Fruit fly (Drosophila melanogaster): ENCODE results near the gene ko.

The ko gene

dm6 chr3L:21049417-21049914 lies 81.5 kb downstream of the ko start (continued):
- no peak for TF ChIP-seq CG6654 (GFP tag; optimal IDR thresholded peaks at IDR 0.05)
- no peak for TF ChIP-seq lmd (GFP tag; IDR thresholded peaks at IDR 0.05)
- no peak for TF ChIP-seq vfl (GFP tag; optimal IDR thresholded peaks at IDR 0.05)
- TF ChIP-seq zen2 (GFP tag; IDR thresholded peaks at IDR 0.05; ENCODE audit: partially characterized antibody) = no peak
- TF ChIP-seq pfk (GFP tag; optimal IDR thresholded peaks at IDR 0.05) = no peak
- peak; percentile 17 for TF ChIP-seq CG18599 (GFP tag; optimal IDR thresholded peaks at IDR 0.05)
- TF ChIP-seq toy (GFP tag; IDR thresholded peaks at IDR 0.05) = no peak
- no peak for TF ChIP-seq sens-2 (GFP tag; IDR thresholded peaks at IDR 0.05)
- no peak for TF ChIP-seq CG10654 (GFP tag; optimal IDR thresholded peaks at IDR 0.05)
- no peak for TF ChIP-seq cas (GFP tag; IDR thresholded peaks at IDR 0.05)
- TF ChIP-seq CG1792 (GFP tag; optimal IDR thresholded peaks at IDR 0.05) = peak; percentile 6
- TF ChIP-seq CG10462 (GFP tag; optimal IDR thresholded peaks at IDR 0.05) = no peak
- no peak for TF ChIP-seq CG4820 (GFP tag; optimal IDR thresholded peaks at IDR 0.05)
- TF ChIP-seq Rx (GFP tag; IDR thresholded peaks at IDR 0.05) = no peak
- peak; percentile 12 for TF ChIP-seq Fer1 (GFP tag; optimal IDR thresholded peaks at IDR 0.05)
- peak; percentile 49 for TF ChIP-seq bbx (GFP tag; IDR thresholded peaks at IDR 0.05; ENCODE audit: partially characterized antibody)
- no peak for TF ChIP-seq h (optimal IDR thresholded peaks at IDR 0.05)
- peak; percentile 23 for TF ChIP-seq CG14710 (tag; optimal IDR thresholded peaks at IDR 0.05)
- TF ChIP-seq CG14050 (GFP tag; IDR thresholded peaks at IDR 0.05) = no peak
- TF ChIP-seq CG10565 (GFP tag; optimal IDR thresholded peaks at IDR 0.05) = no peak
- no peak for TF ChIP-seq CG32767 (GFP tag; IDR thresholded peaks at IDR 0.05)
- no peak for TF ChIP-seq CG43689 (GFP tag; IDR thresholded peaks at IDR 0.05)
- TF ChIP-seq seq (GFP tag; IDR thresholded peaks at IDR 0.05) = no peak
- no peak for TF ChIP-seq Sox100B (GFP tag; optimal IDR thresholded peaks at IDR 0.05)
- no peak for TF ChIP-seq Ssrp (tag; optimal IDR thresholded peaks at IDR 0.05)
- TF ChIP-seq CG15696 (tag; optimal IDR thresholded peaks at IDR 0.05) = peak; percentile 28
- peak; percentile 29; the same call in 1 of the 2 replicates for TF ChIP-seq CG31441 (GFP tag; IDR thresholded peaks at IDR 0.05)
- peak; percentile 18 for TF ChIP-seq NC2β (GFP tag; optimal IDR thresholded peaks at IDR 0.05)
- TF ChIP-seq CG13424 (tag; optimal IDR thresholded peaks at IDR 0.05) = peak; percentile 24
- TF ChIP-seq Six4 (GFP tag; optimal IDR thresholded peaks at IDR 0.05) = no peak
- TF ChIP-seq gcm2 (GFP tag; optimal IDR thresholded peaks at IDR 0.05) = no peak
- no peak for TF ChIP-seq CG10209 (GFP tag; optimal IDR thresholded peaks at IDR 0.05)
- TF ChIP-seq Dbx (GFP tag; IDR thresholded peaks at IDR 0.05) = peak; percentile 50; the same call in 1 of the 3 replicates
- TF ChIP-seq NfI (GFP tag; optimal IDR thresholded peaks at IDR 0.05) = peak; percentile 25
- TF ChIP-seq ewg (GFP tag; optimal IDR thresholded peaks at IDR 0.05) = no peak
- peak; percentile 51 for TF ChIP-seq Myb (GFP tag; optimal IDR thresholded peaks at IDR 0.05)
- no peak for TF ChIP-seq CG11695 (GFP tag; IDR thresholded peaks at IDR 0.05)
- no peak for TF ChIP-seq jigr1 (GFP tag; IDR thresholded peaks at IDR 0.05)
- TF ChIP-seq ara (GFP tag; IDR thresholded peaks at IDR 0.05) = no peak; the same call in 1 of the 2 replicates
- peak; percentile 49 for TF ChIP-seq CG17829 (tag; optimal IDR thresholded peaks at IDR 0.05)
- TF ChIP-seq CG17359 (tag; optimal IDR thresholded peaks at IDR 0.05) = no peak
- no peak for TF ChIP-seq Mrtf (GFP tag; IDR thresholded peaks at IDR 0.05)
- TF ChIP-seq CG2889 (GFP tag; IDR thresholded peaks at IDR 0.05) = no peak
- TF ChIP-seq wek (GFP tag; optimal IDR thresholded peaks at IDR 0.05) = peak; percentile 89
- TF ChIP-seq CG2116 (GFP tag; optimal IDR thresholded peaks at IDR 0.05) = peak; percentile 27
- peak; percentile 32 for TF ChIP-seq CG30403 (GFP tag; optimal IDR thresholded peaks at IDR 0.05)
- TF ChIP-seq Dfd (GFP tag; optimal IDR thresholded peaks at IDR 0.05) = no peak
- peak; percentile 22 for TF ChIP-seq ERR (GFP tag; optimal IDR thresholded peaks at IDR 0.05)
- no peak for TF ChIP-seq CG12236 (GFP tag; optimal IDR thresholded peaks at IDR 0.05)
- TF ChIP-seq Sry-β (GFP tag; optimal IDR thresholded peaks at IDR 0.05) = no peak
- no peak for TF ChIP-seq Lim3 (GFP tag; IDR thresholded peaks at IDR 0.05)
- TF ChIP-seq gsb-n (tag; optimal IDR thresholded peaks at IDR 0.05) = no peak
